Fruit fly (Drosophila melanogaster) whole organism, prepupa: ENCODE data around the gene Cpr66Cb.

ENCODE experiments used
- CG10631 ChIP-seq: fragments of 200-800 bp; sonication (Bioruptor generic); optimal IDR thresholded peaks from 2 replicates; lab custom pipeline; 2016; ENCODE audit warnings: missing biosample characterization, missing genetic modification characterization
- CG10669 ChIP-seq: fragments of 200-800 bp; sonication (Bioruptor generic); optimal IDR thresholded peaks from 3 replicates; lab custom pipeline; 2018; ENCODE audit warnings: missing biosample characterization, mild to moderate bottlenecking, missing genetic modification characterization, moderate library complexity
- CG11294 ChIP-seq: fragments of 200-800 bp; sonication (Bioruptor generic); IDR thresholded peaks from 2 replicates; pipeline ENCODE4 v1.3.6; 2022; ENCODE audit warnings: missing biosample characterization, missing genetic modification characterization
- CG11902 ChIP-seq: fragments of 200-800 bp; sonication (Bioruptor generic); optimal IDR thresholded peaks from 3 replicates; lab custom pipeline; 2016; ENCODE audit warnings: missing biosample characterization, missing genetic modification characterization
- CG1621 ChIP-seq: fragments of 200-800 bp; sonication (Bioruptor generic); optimal IDR thresholded peaks from 3 replicates; lab custom pipeline; 2018; ENCODE audit warnings: missing biosample characterization, mild to moderate bottlenecking, missing genetic modification characterization
- CG16779 ChIP-seq: fragments of 200-800 bp; sonication (Bioruptor generic); optimal IDR thresholded peaks from 3 replicates; lab custom pipeline; 2017; ENCODE audit warnings: missing biosample characterization, mild to moderate bottlenecking, missing genetic modification characterization
- CG31627 ChIP-seq: fragments of 200-800 bp; sonication (Bioruptor generic); optimal IDR thresholded peaks from 3 replicates; lab custom pipeline; 2016; ENCODE audit warnings: missing biosample characterization, missing genetic modification characterization
- CG32006 ChIP-seq: fragments of 200-800 bp; sonication (Bioruptor generic); optimal IDR thresholded peaks from 3 replicates; lab custom pipeline; 2017; ENCODE audit warnings: missing biosample characterization, mild to moderate bottlenecking, missing genetic modification characterization
- CG3919 ChIP-seq: fragments of 200-800 bp; sonication (Bioruptor generic); optimal IDR thresholded peaks from 3 replicates; lab custom pipeline; 2016; ENCODE audit warnings: missing biosample characterization, missing genetic modification characterization
- CG4318 ChIP-seq: fragments of 200-800 bp; sonication (Bioruptor generic); optimal IDR thresholded peaks from 3 replicates; lab custom pipeline; 2017; ENCODE audit warnings: missing biosample characterization, mild to moderate bottlenecking, missing genetic modification characterization
- CG6163 ChIP-seq: fragments of 200-800 bp; sonication (Bioruptor generic); IDR thresholded peaks from 3 replicates; pipeline ENCODE4 v1.3.6; 2022; ENCODE audit warnings: missing biosample characterization, missing genetic modification characterization
- CG6276 ChIP-seq: fragments of 200-800 bp; sonication (Bioruptor generic); optimal IDR thresholded peaks from 2 replicates; lab custom pipeline; 2017; ENCODE audit warnings: missing biosample characterization, mild to moderate bottlenecking, missing genetic modification characterization
- CG6792 ChIP-seq: fragments of 200-800 bp; sonication (Bioruptor generic); optimal IDR thresholded peaks from 3 replicates; lab custom pipeline; 2016; ENCODE audit warnings: missing biosample characterization, missing genetic modification characterization
- CG6854 ChIP-seq: fragments of 200-800 bp; sonication (Bioruptor generic); optimal IDR thresholded peaks from 2 replicates; lab custom pipeline; 2017; ENCODE audit warnings: missing biosample characterization, mild to moderate bottlenecking, missing genetic modification characterization
- CG7368 ChIP-seq: fragments of 200-800 bp; sonication (Bioruptor generic); optimal IDR thresholded peaks from 3 replicates; lab custom pipeline; 2016; ENCODE audit warnings: missing biosample characterization, missing genetic modification characterization
- CG8119 ChIP-seq: fragments of 200-800 bp; sonication (Bioruptor generic); IDR thresholded peaks from 3 replicates; pipeline ENCODE4 v1.3.6; 2022; ENCODE audit warnings: missing biosample characterization, missing genetic modification characterization
- CG8319 ChIP-seq: fragments of 200-800 bp; sonication (Bioruptor generic); optimal IDR thresholded peaks from 3 replicates; lab custom pipeline; 2016; ENCODE audit warnings: missing biosample characterization, missing genetic modification characterization
- CG8632 ChIP-seq: fragments of 200-800 bp; sonication (Bioruptor generic); optimal IDR thresholded peaks from 3 replicates; lab custom pipeline; 2016; ENCODE audit warnings: missing biosample characterization, missing genetic modification characterization
- CG9139 ChIP-seq: fragments of 200-800 bp; sonication (Bioruptor generic); optimal IDR thresholded peaks from 3 replicates; lab custom pipeline; 2017; ENCODE audit warnings: missing biosample characterization, mild to moderate bottlenecking, missing genetic modification characterization
- Eip78C ChIP-seq: fragments of 200-800 bp; sonication (Bioruptor generic); peaks from one replicate; lab custom pipeline; 2016; ENCODE audit warnings: missing biosample characterization, missing genetic modification characterization
- Eip93F ChIP-seq: fragments of 200-800 bp; sonication (Bioruptor generic); optimal IDR thresholded peaks from 2 replicates; lab custom pipeline; 2016; ENCODE audit warnings: missing biosample characterization, mild to moderate bottlenecking, missing genetic modification characterization
- Ets21C ChIP-seq: fragments of 200-800 bp; sonication (Bioruptor generic); optimal IDR thresholded peaks from 3 replicates; lab custom pipeline; 2016; ENCODE audit warnings: missing biosample characterization, missing genetic modification characterization
- Ets96B ChIP-seq: fragments of 200-800 bp; optimal IDR thresholded peaks from 2 replicates; lab custom pipeline; 2019; ENCODE audit warnings: missing biosample characterization, mild to moderate bottlenecking, missing genetic modification characterization, moderate library complexity
- Gug ChIP-seq: fragments of 200-800 bp; sonication (Bioruptor generic); IDR thresholded peaks from 2 replicates; pipeline ENCODE4 v1.3.6; 2022; ENCODE audit warnings: missing biosample characterization, missing genetic modification characterization
- Hr38 ChIP-seq: sonication (Bioruptor generic); optimal IDR thresholded peaks from 2 replicates; lab custom pipeline; 2016; ENCODE audit warnings: missing biosample characterization, missing genetic modification characterization
- Hr39 ChIP-seq: fragments of 200-800 bp; sonication (Bioruptor generic); optimal IDR thresholded peaks from 2 replicates; lab custom pipeline; 2016; ENCODE audit warnings: missing biosample characterization, missing genetic modification characterization
- Hr4 ChIP-seq: fragments of 200-800 bp; sonication (Bioruptor generic); optimal IDR thresholded peaks from 3 replicates; lab custom pipeline; 2016; ENCODE audit warnings: missing biosample characterization, missing genetic modification characterization
- Lpt ChIP-seq: fragments of 200-800 bp; sonication (Bioruptor generic); optimal IDR thresholded peaks from 3 replicates; lab custom pipeline; 2016; ENCODE audit warnings: missing biosample characterization, missing genetic modification characterization
- Sox102F ChIP-seq: fragments of 200-800 bp; sonication (Bioruptor generic); optimal IDR thresholded peaks from 2 replicates; lab custom pipeline; 2016; ENCODE audit warnings: missing biosample characterization, mild to moderate bottlenecking, missing genetic modification characterization
- Sox15 ChIP-seq: fragments of 200-800 bp; sonication (Bioruptor generic); optimal IDR thresholded peaks from 3 replicates; lab custom pipeline; 2016; ENCODE audit warnings: missing biosample characterization, missing genetic modification characterization
- achi ChIP-seq: fragments of 200-800 bp; sonication (Bioruptor generic); optimal IDR thresholded peaks from 3 replicates; lab custom pipeline; 2016; ENCODE audit warnings: missing biosample characterization, missing genetic modification characterization
- cyc ChIP-seq: fragments of 200-800 bp; sonication (Bioruptor generic); optimal IDR thresholded peaks from 3 replicates; lab custom pipeline; 2016; ENCODE audit warnings: missing biosample characterization, missing genetic modification characterization
- dac ChIP-seq: fragments of 200-800 bp; sonication (Bioruptor generic); optimal IDR thresholded peaks from 2 replicates; lab custom pipeline; 2017; ENCODE audit warnings: missing biosample characterization, mild to moderate bottlenecking, missing genetic modification characterization
- dsx ChIP-seq: fragments of 200-800 bp; optimal IDR thresholded peaks from 3 replicates; lab custom pipeline; 2019; ENCODE audit warnings: missing biosample characterization, mild to moderate bottlenecking, missing genetic modification characterization, moderate library complexity; ENCODE audit not compliant: poor library complexity, severe bottlenecking
- eg ChIP-seq: fragments of 200-800 bp; sonication (Bioruptor generic); IDR thresholded peaks from 3 replicates; pipeline ENCODE4 v1.3.6; 2022; ENCODE audit warnings: missing biosample characterization, missing genetic modification characterization
- esn ChIP-seq: fragments of 200-800 bp; sonication (Bioruptor generic); optimal IDR thresholded peaks from 2 replicates; lab custom pipeline; 2016; ENCODE audit warnings: missing biosample characterization, mild to moderate bottlenecking, missing genetic modification characterization, moderate library complexity
- fd59A ChIP-seq: fragments of 200-800 bp; sonication (Bioruptor generic); optimal IDR thresholded peaks from 2 replicates; lab custom pipeline; 2017; ENCODE audit warnings: missing biosample characterization, mild to moderate bottlenecking, missing genetic modification characterization, missing genetic modification reagents
- fd85E ChIP-seq: fragments of 200-800 bp; sonication (Bioruptor generic); optimal IDR thresholded peaks from 3 replicates; lab custom pipeline; 2016; ENCODE audit warnings: missing biosample characterization, missing genetic modification characterization
- net ChIP-seq: fragments of 200-800 bp; sonication (Bioruptor generic); optimal IDR thresholded peaks from 3 replicates; lab custom pipeline; 2016; ENCODE audit warnings: missing biosample characterization, missing genetic modification characterization
- pdm3 ChIP-seq: fragments of 200-800 bp; sonication (Bioruptor generic); optimal IDR thresholded peaks from 3 replicates; lab custom pipeline; 2016; ENCODE audit warnings: missing biosample characterization, missing genetic modification characterization
- spab ChIP-seq: fragments of 200-800 bp; sonication (Bioruptor generic); optimal IDR thresholded peaks from 2 replicates; lab custom pipeline; 2017; ENCODE audit warnings: missing biosample characterization, mild to moderate bottlenecking, missing genetic modification characterization, missing genetic modification reagents
- ss ChIP-seq, 2 experiments: fragments of 200-800 bp; sonication (Bioruptor generic); optimal IDR thresholded peaks; 2 replicates in 1 of 2; 3 replicates in 1 of 2; lab custom pipeline; 2017 to 2018; ENCODE audit warnings: mild to moderate bottlenecking in 2 of 2, missing biosample characterization in 2 of 2, missing genetic modification characterization in 2 of 2, moderate library complexity in 1 of 2
- svp ChIP-seq: fragments of 200-800 bp; sonication (Bioruptor generic); peaks from one replicate; lab custom pipeline; 2016; ENCODE audit warnings: missing biosample characterization, missing genetic modification characterization
- topi ChIP-seq: fragments of 200-800 bp; sonication (Bioruptor generic); optimal IDR thresholded peaks from 3 replicates; lab custom pipeline; 2016; ENCODE audit warnings: missing biosample characterization, missing genetic modification characterization
- vri ChIP-seq: fragments of 200-800 bp; sonication (Bioruptor generic); optimal IDR thresholded peaks from 3 replicates; lab custom pipeline; 2016; ENCODE audit warnings: missing biosample characterization, mild to moderate bottlenecking, missing genetic modification characterization

Gene Cpr66Cb

DNA sequence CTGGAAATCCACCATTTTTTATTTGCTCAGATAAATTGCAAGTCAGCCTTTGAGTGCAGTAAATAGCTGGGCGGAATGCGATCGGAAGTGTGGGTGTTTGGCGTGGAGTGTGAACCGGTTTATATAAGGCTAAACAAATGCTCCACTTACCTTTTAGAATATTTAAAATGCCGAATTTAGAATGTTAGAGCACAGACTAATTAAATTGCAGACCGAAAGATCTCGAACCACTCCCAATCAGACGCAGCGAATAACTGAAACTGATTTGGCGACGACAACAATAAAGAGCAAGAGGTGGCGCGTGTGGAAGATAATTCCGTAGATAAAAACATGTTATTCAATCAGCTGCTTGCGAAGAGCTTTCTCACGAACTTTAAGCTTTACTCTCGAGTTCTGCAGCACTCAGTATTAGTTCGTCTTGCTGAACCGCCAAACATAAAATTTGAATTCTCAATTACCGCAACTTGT is 24.2 kb downstream of the Cpr66Cb start, which contains the start of gene Idh (continued):
- TF ChIP-seq CG8632 (GFP tag; lab: Kevin White, UChicago): no peak
- no peak for TF ChIP-seq Sox15 (GFP tag; lab: Kevin White, UChicago)
- TF ChIP-seq CG1621 (tag; lab: Kevin White, UChicago): no peak
- TF ChIP-seq Eip93F: no peak
- no peak for TF ChIP-seq CG6792 (GFP tag; lab: Kevin White, UChicago)
- TF ChIP-seq CG6163 (GFP tag; lab: Robert Waterston, UW): peak; percentile 38; the same call in 1 of the 3 replicates
- peak in 1 of 2 experiments; percentile 32 for TF ChIP-seq ss (GFP tag; optimal IDR thresholded peaks at IDR 0.05; lab: Kevin White, UChicago)
- no peak; the same call in 2 of the 3 replicates for TF ChIP-seq eg (GFP tag; lab: Robert Waterston, UW)
- no peak for TF ChIP-seq CG11294
- TF ChIP-seq CG11902 (GFP tag; lab: Kevin White, UChicago): no peak
- peak; percentile 17 for TF ChIP-seq Lpt (GFP tag; lab: Kevin White, UChicago)
- no peak for TF ChIP-seq spab (GFP tag; lab: Kevin White, UChicago)
- no peak for TF ChIP-seq CG8319 (GFP tag; lab: Kevin White, UChicago)
- no peak for TF ChIP-seq CG16779
- no peak for TF ChIP-seq CG7368 (GFP tag; lab: Kevin White, UChicago)
- TF ChIP-seq topi: peak; percentile 4
- no peak for TF ChIP-seq fd59A

DNA sequence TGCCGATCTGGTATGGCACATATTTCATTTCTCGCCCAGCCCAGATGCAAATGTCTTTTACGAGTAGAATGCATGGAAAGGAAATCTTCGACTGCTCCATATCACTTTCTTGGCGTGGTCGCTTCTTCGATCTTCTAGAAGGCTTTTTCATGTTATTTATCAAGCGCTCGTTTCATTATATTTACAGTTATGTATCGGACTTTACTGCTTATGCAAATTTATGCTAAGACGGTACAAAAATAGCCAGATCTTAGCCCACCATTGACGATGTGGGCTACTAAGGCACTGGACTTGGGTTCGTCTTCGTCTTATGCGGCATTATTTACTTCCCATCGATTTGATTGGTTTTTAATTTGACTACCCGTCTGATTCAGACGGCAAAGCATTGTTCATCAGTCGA is 26.8 kb downstream of the Cpr66Cb start:
- TF ChIP-seq CG8319 (GFP tag; lab: Kevin White, UChicago) (no peak), CG11294 (no peak), Ets96B (tag; lab: Kevin White, UChicago) (no peak), CG8632 (GFP tag; lab: Kevin White, UChicago) (no peak), CG6276 (GFP tag; lab: Kevin White, UChicago) (no peak), CG10631 (GFP tag; lab: Kevin White, UChicago) (no peak), CG8119 (no peak), dsx (GFP tag; lab: Kevin White, UChicago) (no peak), ss (GFP tag; optimal IDR thresholded peaks at IDR 0.05; lab: Kevin White, UChicago) (no peak)

DNA sequence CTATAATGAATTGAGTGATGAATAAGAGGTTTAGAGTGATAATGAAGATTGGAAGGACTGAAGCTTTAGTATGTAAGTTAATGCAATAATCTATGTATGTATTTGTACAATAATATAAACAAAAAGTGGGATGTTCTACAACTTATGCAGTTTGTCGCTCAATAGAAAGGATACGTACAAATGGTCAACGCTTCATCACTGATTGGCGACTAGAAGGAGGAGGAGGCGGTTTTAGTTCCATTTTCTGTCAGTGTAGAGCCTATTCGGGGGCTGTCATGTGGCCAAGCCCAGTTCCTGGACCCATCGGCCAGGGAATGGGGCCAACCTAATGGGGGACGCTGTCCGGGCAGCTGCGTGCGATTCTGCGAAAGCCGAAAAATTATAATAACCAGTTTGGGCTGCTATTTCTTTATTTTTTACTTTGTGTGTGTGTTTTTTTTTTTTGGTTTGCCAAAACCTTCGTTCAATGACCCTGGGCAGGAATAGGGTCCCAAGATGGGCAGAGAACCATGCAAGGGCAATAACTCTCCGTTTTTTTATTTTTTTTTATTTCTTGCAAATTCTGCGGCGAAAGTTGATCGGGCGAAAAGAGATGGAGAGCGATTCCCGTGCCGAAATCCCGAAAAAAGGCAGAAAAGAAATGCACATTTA is 32.3 kb downstream of the Cpr66Cb start:
- peak; percentile 54; the same call in 1 of the 3 replicates for TF ChIP-seq CG6163 (GFP tag; lab: Robert Waterston, UW)
- TF ChIP-seq CG9139: no peak
- peak; percentile 3 for TF ChIP-seq CG8632 (GFP tag; lab: Kevin White, UChicago)
- TF ChIP-seq pdm3 (GFP tag; lab: Kevin White, UChicago): peak; percentile 23
- TF ChIP-seq CG8119: no peak
- TF ChIP-seq vri (GFP tag; lab: Kevin White, UChicago): peak; percentile 42
- TF ChIP-seq achi (GFP tag; lab: Kevin White, UChicago): no peak
- peak; percentile 75 for TF ChIP-seq Hr39 (GFP tag; lab: Kevin White, UChicago)
- peak; percentile 22 for TF ChIP-seq CG6792 (GFP tag; lab: Kevin White, UChicago)
- no peak for TF ChIP-seq Hr4
- TF ChIP-seq Ets21C: peak; percentile 48
- TF ChIP-seq topi: peak; percentile 83
- TF ChIP-seq dac (GFP tag; lab: Kevin White, UChicago): no peak
- no peak for TF ChIP-seq CG6276 (GFP tag; lab: Kevin White, UChicago)
- TF ChIP-seq Sox102F (GFP tag; lab: Kevin White, UChicago): peak; percentile 60
- TF ChIP-seq esn: peak; percentile 76
- no peak for TF ChIP-seq fd85E (GFP tag; lab: Kevin White, UChicago)
- peak; percentile 42 for TF ChIP-seq CG3919 (GFP tag; lab: Kevin White, UChicago)
- TF ChIP-seq cyc (GFP tag; lab: Kevin White, UChicago): peak; percentile 77
- no peak for TF ChIP-seq Hr38 (GFP tag; lab: Kevin White, UChicago)
- TF ChIP-seq CG1621 (tag; lab: Kevin White, UChicago): no peak
- TF ChIP-seq Eip78C (GFP tag; lab: Kevin White, UChicago): peak; percentile 60
- no peak for TF ChIP-seq Sox15 (GFP tag; lab: Kevin White, UChicago)
- no peak for TF ChIP-seq net (GFP tag; lab: Kevin White, UChicago)
- TF ChIP-seq CG31627 (GFP tag; lab: Kevin White, UChicago): peak; percentile 78
- TF ChIP-seq CG4318 (GFP tag; lab: Kevin White, UChicago): no peak
- no peak for TF ChIP-seq CG10631 (GFP tag; lab: Kevin White, UChicago)
- peak; percentile 4 for TF ChIP-seq CG6854
- no peak for TF ChIP-seq CG10669 (GFP tag; lab: Kevin White, UChicago)
- TF ChIP-seq Gug (GFP tag; lab: Robert Waterston, UW): no peak
- no peak for TF ChIP-seq CG11294
- no peak for TF ChIP-seq ss (GFP tag; optimal IDR thresholded peaks at IDR 0.05; lab: Kevin White, UChicago)
- TF ChIP-seq svp (GFP tag; lab: Kevin White, UChicago): peak; percentile 88
- TF ChIP-seq CG32006 (GFP tag; lab: Kevin White, UChicago): peak; percentile 11
- TF ChIP-seq CG16779: no peak
